Fruit fly (Drosophila melanogaster): ENCODE data around the gene CG42728.

Gene CG42728

dm6 chr3L:15543467-15543866 lies 15.5 kb upstream of the CG42728 start:
- TF ChIP-seq fd59A (GFP tag; optimal IDR thresholded peaks at IDR 0.05) (no peak), fd85E (GFP tag; optimal IDR thresholded peaks at IDR 0.05) (no peak), lz (GFP tag; optimal IDR thresholded peaks at IDR 0.05) (no peak), Ets21C (GFP tag; optimal IDR thresholded peaks at IDR 0.05) (no peak), vri (GFP tag; optimal IDR thresholded peaks at IDR 0.05) (peak; percentile 24), CG15336 (GFP tag; IDR thresholded peaks at IDR 0.05) (peak; percentile 27; the same call in 1 of the 2 replicates), Eip78C (GFP tag) (peak; percentile 53), CG8119 (GFP tag; IDR thresholded peaks at IDR 0.05) (0 out of 3 replicates have a peak, but pooled peaks have one; percentile 40), ss (GFP tag; optimal IDR thresholded peaks at IDR 0.05) (no peak), CG16779 (tag; optimal IDR thresholded peaks at IDR 0.05) (no peak), Met (GFP tag; optimal IDR thresholded peaks at IDR 0.05) (no peak)

- no peak for TF ChIP-seq CG6163 (GFP tag; IDR thresholded peaks at IDR 0.05)
- peak; percentile 55 for TF ChIP-seq Blimp-1 (GFP tag; optimal IDR thresholded peaks at IDR 0.05)
- no peak for TF ChIP-seq Eip78C (GFP tag)
Measured at dm6 chr3L:15543049-15543448, 15.1 kb upstream of the CG42728 start.

dm6 chr3L:15541281-15541680 lies 13.3 kb upstream of the CG42728 start:
- no peak for TF ChIP-seq CG7368 (GFP tag; optimal IDR thresholded peaks at IDR 0.05)
- TF ChIP-seq Hr39 (GFP tag; optimal IDR thresholded peaks at IDR 0.05) = no peak
- TF ChIP-seq vri (GFP tag; optimal IDR thresholded peaks at IDR 0.05) = no peak
- TF ChIP-seq CG6792 (GFP tag; optimal IDR thresholded peaks at IDR 0.05) = no peak
- TF ChIP-seq lz (GFP tag; optimal IDR thresholded peaks at IDR 0.05) = no peak
- TF ChIP-seq dac (GFP tag; optimal IDR thresholded peaks at IDR 0.05) = no peak

dm6 chr3L:15540682-15541081 lies 12.7 kb upstream of the CG42728 start:
- TF ChIP-seq CG9139 (GFP tag; optimal IDR thresholded peaks at IDR 0.05) = no peak
- TF ChIP-seq Eip78C (GFP tag) = peak; percentile 63
- TF ChIP-seq CG16779 (tag; optimal IDR thresholded peaks at IDR 0.05) = no peak
- TF ChIP-seq CG8119 (GFP tag; IDR thresholded peaks at IDR 0.05) = peak; percentile 64; the same call in 2 of the 3 replicates
- no peak for TF ChIP-seq salr (GFP tag; optimal IDR thresholded peaks at IDR 0.05)
- no peak for TF ChIP-seq topi (GFP tag; optimal IDR thresholded peaks at IDR 0.05)
- TF ChIP-seq spab (GFP tag; optimal IDR thresholded peaks at IDR 0.05) = no peak
- no peak for TF ChIP-seq CG10669 (GFP tag; optimal IDR thresholded peaks at IDR 0.05)
- TF ChIP-seq vri (GFP tag; optimal IDR thresholded peaks at IDR 0.05) = no peak
- no peak for TF ChIP-seq Lpt (GFP tag; optimal IDR thresholded peaks at IDR 0.05)
- no peak for TF ChIP-seq esn (GFP tag; optimal IDR thresholded peaks at IDR 0.05)
- no peak for TF ChIP-seq CG1621 (tag; optimal IDR thresholded peaks at IDR 0.05)
- no peak for TF ChIP-seq CG6808 (GFP tag; optimal IDR thresholded peaks at IDR 0.05)
- no peak for TF ChIP-seq ss (GFP tag; optimal IDR thresholded peaks at IDR 0.05)
- peak; percentile 41; the same call in 1 of the 3 replicates for TF ChIP-seq eg (GFP tag; IDR thresholded peaks at IDR 0.05)
- TF ChIP-seq acj6 (GFP tag; optimal IDR thresholded peaks at IDR 0.05) = no peak
- TF ChIP-seq Sox15 (GFP tag; optimal IDR thresholded peaks at IDR 0.05) = no peak
- TF ChIP-seq CG32006 (GFP tag; optimal IDR thresholded peaks at IDR 0.05) = no peak
- TF ChIP-seq CG34406 (GFP tag; optimal IDR thresholded peaks at IDR 0.05) = no peak
- TF ChIP-seq CG11902 (GFP tag; optimal IDR thresholded peaks at IDR 0.05) = no peak
- TF ChIP-seq dac (GFP tag; optimal IDR thresholded peaks at IDR 0.05) = no peak
- TF ChIP-seq CG6276 (GFP tag; optimal IDR thresholded peaks at IDR 0.05) = peak; percentile 42
- TF ChIP-seq Eip75B (GFP tag; optimal IDR thresholded peaks at IDR 0.05) = no peak
- no peak for TF ChIP-seq CG3032 (tag; optimal IDR thresholded peaks at IDR 0.05)
- no peak for TF ChIP-seq CG10631 (GFP tag; optimal IDR thresholded peaks at IDR 0.05)
- no peak for TF ChIP-seq fd59A (GFP tag; optimal IDR thresholded peaks at IDR 0.05)
- TF ChIP-seq CG6792 (GFP tag; optimal IDR thresholded peaks at IDR 0.05) = no peak
